Worm (Caenorhabditis elegans) whole organism, young adult: ENCODE measurements around the gene clp-7.

Experiments used
- B0261.1 ChIP-seq: sonication (generic microtip); optimal IDR thresholded peaks from 2 replicates; lab custom pipeline; 2016; ENCODE audit warnings: mild to moderate bottlenecking, missing genetic modification characterization, moderate library complexity, missing compliant biosample characterization
- B0336.3 ChIP-seq: fragments of 200-800 bp; sonication (Bioruptor generic); IDR thresholded peaks from 2 replicates; pipeline ENCODE4 v1.3.6; 2022; ENCODE audit warnings: missing genetic modification characterization, missing compliant biosample characterization
- C17E4.6 ChIP-seq: fragments of 200-800 bp; sonication (Bioruptor generic); IDR thresholded peaks from 2 replicates; pipeline ENCODE4 v1.3.6; 2022; ENCODE audit warnings: missing genetic modification reagents, missing genetic modification characterization, missing compliant biosample characterization
- F37B4.10 ChIP-seq: fragments of 200-800 bp; sonication (Bioruptor generic); IDR thresholded peaks from 2 replicates; pipeline ENCODE4 v1.3.6; 2022; ENCODE audit warnings: missing genetic modification characterization, missing compliant biosample characterization
- F57C9.4 ChIP-seq: sonication (generic microtip); optimal IDR thresholded peaks from 2 replicates; lab custom pipeline; 2017; ENCODE audit warnings: mild to moderate bottlenecking, missing genetic modification characterization, missing compliant biosample characterization
- K11D2.4 ChIP-seq: fragments of 200-800 bp; sonication (Bioruptor generic); IDR thresholded peaks from 2 replicates; pipeline ENCODE4 v1.3.6; 2022; ENCODE audit warnings: missing genetic modification reagents, missing genetic modification characterization, missing compliant biosample characterization
- T07F8.4 ChIP-seq: sonication (generic microtip); optimal IDR thresholded peaks from 2 replicates; lab custom pipeline; 2016; ENCODE audit warnings: mild to moderate bottlenecking, missing genetic modification characterization, moderate library complexity, missing compliant biosample characterization
- akir-1 ChIP-seq: fragments of 200-800 bp; sonication (Bioruptor generic); optimal IDR thresholded peaks from 2 replicates; lab custom pipeline; 2018; ENCODE audit warnings: mild to moderate bottlenecking, missing genetic modification characterization, moderate library complexity, missing compliant biosample characterization
- ama-1 ChIP-seq, 3 experiments: fragments of 150-350 bp in 1 of 3; sonication (generic microtip) in 2 of 3; optimal IDR thresholded peaks; 2 replicates each; lab custom pipeline; 2014 to 2018; ENCODE audit warnings: missing biosample characterization in 2 of 3, missing genetic modification characterization in 2 of 3, missing genetic modification reagents in 2 of 3
- aptf-3 ChIP-seq: fragments of 200-800 bp; sonication (Bioruptor generic); IDR thresholded peaks from 2 replicates; pipeline ENCODE4 v1.3.6; 2022; ENCODE audit warnings: missing genetic modification characterization, missing compliant biosample characterization
- atf-7 ChIP-seq: sonication (generic microtip); optimal IDR thresholded peaks from 2 replicates; lab custom pipeline; 2017; ENCODE audit warnings: mild to moderate bottlenecking, missing genetic modification characterization, missing compliant biosample characterization
- bed-1 ChIP-seq: fragments of 200-800 bp; sonication (Bioruptor generic); IDR thresholded peaks from 2 replicates; pipeline ENCODE4 v1.3.6; 2022; ENCODE audit warnings: missing genetic modification reagents, missing genetic modification characterization, missing compliant biosample characterization
- ceh-40 ChIP-seq: fragments of 200-800 bp; sonication (Bioruptor generic); IDR thresholded peaks from 2 replicates; pipeline ENCODE4 v1.3.6; 2022; ENCODE audit warnings: missing genetic modification characterization, missing compliant biosample characterization
- ceh-58 ChIP-seq: fragments of 200-800 bp; sonication (Bioruptor generic); IDR thresholded peaks from 2 replicates; pipeline ENCODE4 v1.3.6; 2022; ENCODE audit warnings: missing genetic modification characterization, missing compliant biosample characterization
- chd-7 ChIP-seq: sonication (generic microtip); optimal IDR thresholded peaks from 2 replicates; lab custom pipeline; 2016; ENCODE audit warnings: mild to moderate bottlenecking, missing genetic modification characterization, moderate library complexity, missing compliant biosample characterization
- dpff-1 ChIP-seq: sonication (generic microtip); optimal IDR thresholded peaks from 2 replicates; lab custom pipeline; 2017; ENCODE audit warnings: mild to moderate bottlenecking, missing genetic modification characterization, missing compliant biosample characterization
- efl-1 ChIP-seq: fragments of 150-350 bp; optimal IDR thresholded peaks from 2 replicates; lab custom pipeline; 2014; ENCODE audit warnings: missing biosample characterization, missing genetic modification reagents, missing genetic modification characterization
- egl-44 ChIP-seq: fragments of 200-800 bp; sonication (Bioruptor generic); IDR thresholded peaks from 2 replicates; pipeline ENCODE4 v1.3.6; 2022; ENCODE audit warnings: missing genetic modification reagents, missing genetic modification characterization, missing compliant biosample characterization
- hsf-1 ChIP-seq: fragments of 200-800 bp; sonication (Bioruptor generic); IDR thresholded peaks from 2 replicates; pipeline ENCODE4 v1.3.6; 2022; ENCODE audit warnings: missing genetic modification reagents, missing genetic modification characterization, missing compliant biosample characterization
- lin-26 ChIP-seq: fragments of 200-800 bp; sonication (Bioruptor generic); IDR thresholded peaks from 2 replicates; pipeline ENCODE4 v1.3.6; 2022; ENCODE audit warnings: missing genetic modification reagents, missing genetic modification characterization, missing compliant biosample characterization
- lin-35 ChIP-seq, 3 experiments: fragments of 150-350 bp in 2 of 3; sonication (generic microtip) in 1 of 3; optimal IDR thresholded peaks; 2 replicates each; lab custom pipeline; 2014 to 2018; ENCODE audit warnings: missing biosample characterization in 3 of 3, missing genetic modification characterization in 3 of 3, missing genetic modification reagents in 3 of 3
- lsl-1 ChIP-seq: fragments of 200-800 bp; sonication (Bioruptor generic); optimal IDR thresholded peaks from 2 replicates; lab custom pipeline; 2018; ENCODE audit warnings: mild to moderate bottlenecking, missing genetic modification characterization, moderate library complexity, missing compliant biosample characterization
- madf-3 ChIP-seq: fragments of 200-800 bp; sonication (Bioruptor generic); IDR thresholded peaks from 2 replicates; pipeline ENCODE4 v1.3.6; 2022; ENCODE audit warnings: missing genetic modification reagents, missing genetic modification characterization, missing compliant biosample characterization
- mel-28 ChIP-seq: sonication (generic microtip); optimal IDR thresholded peaks from 2 replicates; lab custom pipeline; 2016; ENCODE audit warnings: borderline replicate concordance, mild to moderate bottlenecking, missing genetic modification characterization, missing compliant biosample characterization
- mxl-1 ChIP-seq: sonication (generic microtip); optimal IDR thresholded peaks from 2 replicates; lab custom pipeline; 2016; ENCODE audit warnings: missing genetic modification characterization, missing compliant biosample characterization
- nfya-1 ChIP-seq: sonication (generic microtip); optimal IDR thresholded peaks from 2 replicates; lab custom pipeline; 2017; ENCODE audit warnings: antibody characterized with exemption, missing compliant biosample characterization, missing genetic modification characterization, borderline replicate concordance; ENCODE audit not compliant: insufficient read depth
- pbrm-1 ChIP-seq: fragments of 200-800 bp; sonication (Bioruptor generic); IDR thresholded peaks from 2 replicates; pipeline ENCODE4 v1.3.6; 2022; ENCODE audit warnings: missing genetic modification reagents, missing genetic modification characterization, missing compliant biosample characterization
- rec-8 ChIP-seq, 2 experiments: sonication (generic microtip); optimal IDR thresholded peaks; 2 replicates each; lab custom pipeline; 2016; ENCODE audit warnings: mild to moderate bottlenecking in 2 of 2, missing genetic modification characterization in 2 of 2, missing genetic modification reagents in 2 of 2, missing genotype in 2 of 2, missing biosample characterization in 1 of 2, missing compliant biosample characterization in 1 of 2, moderate library complexity in 1 of 2
- rpc-1 ChIP-seq, 2 experiments: fragments of 150-350 bp in 1 of 2; sonication (generic microtip) in 1 of 2; optimal IDR thresholded peaks; 2 replicates each; lab custom pipeline; 2014 to 2018; ENCODE audit warnings: missing biosample characterization in 1 of 2, missing genetic modification characterization in 1 of 2, missing genetic modification reagents in 1 of 2, missing genotype in 1 of 2
- sdz-38 ChIP-seq: sonication (generic microtip); optimal IDR thresholded peaks from 2 replicates; lab custom pipeline; 2016; ENCODE audit warnings: missing genotype, missing genetic modification characterization, missing compliant biosample characterization
- sea-2 ChIP-seq: fragments of 200-800 bp; sonication (Bioruptor generic); IDR thresholded peaks from 2 replicates; pipeline ENCODE4 v1.3.6; 2022; ENCODE audit warnings: missing genetic modification characterization, missing compliant biosample characterization
- snpc-3.4 ChIP-seq: sonication (generic microtip); optimal IDR thresholded peaks from 2 replicates; lab custom pipeline; 2017; ENCODE audit warnings: missing genetic modification characterization, mild to moderate bottlenecking, missing compliant biosample characterization, antibody characterized with exemption, moderate library complexity, missing genotype, missing genetic modification reagents
- tbp1 ChIP-seq: fragments of 200-800 bp; sonication (Bioruptor generic); optimal IDR thresholded peaks from 2 replicates; lab custom pipeline; 2018; ENCODE audit warnings: mild to moderate bottlenecking, missing genetic modification characterization, missing compliant biosample characterization
- unc-130 ChIP-seq: sonication (generic microtip); optimal IDR thresholded peaks from 2 replicates; lab custom pipeline; 2016; ENCODE audit warnings: missing genetic modification reagents, missing genetic modification characterization, missing compliant biosample characterization
- xnd-1 ChIP-seq: sonication (generic microtip); optimal IDR thresholded peaks from 2 replicates; lab custom pipeline; 2016; ENCODE audit warnings: missing genotype, missing genetic modification reagents, missing genetic modification characterization, missing compliant biosample characterization
- zim-3 ChIP-seq: sonication (generic microtip); optimal IDR thresholded peaks from 2 replicates; lab custom pipeline; 2017; ENCODE audit warnings: mild to moderate bottlenecking, missing genetic modification characterization, moderate library complexity, missing compliant biosample characterization
- ztf-18 ChIP-seq: sonication (generic microtip); optimal IDR thresholded peaks from 2 replicates; lab custom pipeline; 2016; ENCODE audit warnings: missing genotype, mild to moderate bottlenecking, missing genetic modification characterization, missing compliant biosample characterization
- ztf-3 ChIP-seq: fragments of 200-800 bp; sonication (Bioruptor generic); optimal IDR thresholded peaks from 2 replicates; lab custom pipeline; 2018; ENCODE audit warnings: mild to moderate bottlenecking, missing genetic modification characterization, missing compliant biosample characterization

The clp-7 gene

ce11 chrIV:1409941-1410340, 35.8 kb downstream of the clp-7 start, which contains the start of gene rpc-11:
Gene rpc-11, minus strand, starts transcription at chrIV:1410041.
- no peak for TF ChIP-seq nfya-1 (tag; lab: Kevin White, UChicago)
- TF ChIP-seq B0336.3 (GFP tag; lab: Robert Waterston, UW): no peak
- no peak for TF ChIP-seq F37B4.10
- no peak for TF ChIP-seq lin-35 (GFP tag; optimal IDR thresholded peaks at IDR 0.05; lab: Kevin White, UChicago)

- no peak for TF ChIP-seq snpc-3.4 (tag; lab: Kevin White, UChicago)
- TF ChIP-seq C17E4.6 (GFP tag; lab: Robert Waterston, UW): no peak
- no peak for TF ChIP-seq rpc-1 (optimal IDR thresholded peaks at IDR 0.05; lab: Kevin White, UChicago)
- TF ChIP-seq rpc-1 (tag; optimal IDR thresholded peaks at IDR 0.05; lab: Kevin White, UChicago): no peak
- no peak for TF ChIP-seq nfya-1 (tag; lab: Kevin White, UChicago)
- TF ChIP-seq T07F8.4 (tag; lab: Kevin White, UChicago): no peak
- no peak for TF ChIP-seq ceh-40 (GFP tag; lab: Robert Waterston, UW)
- TF ChIP-seq ztf-3 (GFP tag; lab: Kevin White, UChicago): no peak
- TF ChIP-seq zim-3: no peak
- no peak for TF ChIP-seq K11D2.4 (GFP tag; lab: Robert Waterston, UW)
- no peak for TF ChIP-seq lsl-1 (GFP tag; lab: Kevin White, UChicago)
- no peak for TF ChIP-seq pbrm-1
These were observed 37.0 kb downstream of the clp-7 start for ce11 chrIV:1408718-1409117.

DNA sequence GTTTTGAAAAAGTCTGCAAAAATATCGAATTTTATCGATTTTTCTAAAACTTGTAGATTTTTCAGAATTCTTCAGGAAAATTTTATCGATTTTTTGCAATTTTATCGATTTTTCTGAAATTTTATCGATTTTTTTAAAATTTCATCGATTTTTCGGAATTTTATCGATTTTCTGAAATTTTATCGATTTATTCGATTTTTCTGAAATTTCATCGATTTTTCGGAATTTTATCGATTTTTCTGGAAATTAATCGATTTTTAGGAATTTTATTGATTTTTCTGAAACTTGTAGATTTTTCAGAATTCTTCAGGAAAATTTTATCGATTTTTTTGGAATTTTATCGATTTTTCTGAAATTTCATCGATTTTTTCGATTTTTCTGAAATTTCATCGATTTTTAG, 37.6 kb downstream of the clp-7 start:
- TF ChIP-seq lin-35 (GFP tag; optimal IDR thresholded peaks at IDR 0.05; lab: Kevin White, UChicago) (no peak), aptf-3 (no peak), ama-1 (optimal IDR thresholded peaks at IDR 0.05; lab: Kevin White, UChicago) (no peak), ama-1 (GFP tag; optimal IDR thresholded peaks at IDR 0.05; lab: Kevin White, UChicago) (no peak), unc-130 (GFP tag; lab: Kevin White, UChicago) (no peak), sdz-38 (tag; lab: Kevin White, UChicago) (no peak), akir-1 (GFP tag; lab: Kevin White, UChicago) (no peak), ztf-18 (tag; lab: Kevin White, UChicago) (no peak), madf-3 (GFP tag; lab: Robert Waterston, UW) (no peak)

DNA sequence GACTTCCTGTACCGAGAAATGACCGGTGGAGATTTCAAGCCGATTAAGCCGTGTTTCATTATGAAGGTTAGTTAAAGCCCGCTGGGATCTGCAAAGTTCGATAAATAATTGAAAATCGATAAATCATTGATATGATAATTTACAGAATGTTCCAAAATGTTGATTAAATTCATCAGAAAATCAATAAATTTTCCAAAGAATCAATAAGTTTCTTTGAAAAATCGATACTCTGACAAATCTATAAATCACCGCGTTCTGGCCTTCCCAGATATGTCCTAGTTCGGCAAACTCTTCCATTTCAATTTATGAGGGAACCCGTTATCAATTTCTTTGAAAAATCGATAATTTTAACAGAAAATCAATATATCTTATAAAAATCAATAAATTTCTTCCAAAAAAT, 38.3 kb downstream of the clp-7 start:
- no peak for TF ChIP-seq T07F8.4 (tag; lab: Kevin White, UChicago)
- no peak for TF ChIP-seq hsf-1 (GFP tag; lab: Robert Waterston, UW)
- no peak for TF ChIP-seq rec-8 (tag; optimal IDR thresholded peaks at IDR 0.05; lab: Kevin White, UChicago)
- no peak for TF ChIP-seq xnd-1
- TF ChIP-seq atf-7 (tag; lab: Kevin White, UChicago): no peak
- TF ChIP-seq dpff-1 (tag; lab: Kevin White, UChicago): no peak
- no peak for TF ChIP-seq F57C9.4 (tag; lab: Kevin White, UChicago)

DNA sequence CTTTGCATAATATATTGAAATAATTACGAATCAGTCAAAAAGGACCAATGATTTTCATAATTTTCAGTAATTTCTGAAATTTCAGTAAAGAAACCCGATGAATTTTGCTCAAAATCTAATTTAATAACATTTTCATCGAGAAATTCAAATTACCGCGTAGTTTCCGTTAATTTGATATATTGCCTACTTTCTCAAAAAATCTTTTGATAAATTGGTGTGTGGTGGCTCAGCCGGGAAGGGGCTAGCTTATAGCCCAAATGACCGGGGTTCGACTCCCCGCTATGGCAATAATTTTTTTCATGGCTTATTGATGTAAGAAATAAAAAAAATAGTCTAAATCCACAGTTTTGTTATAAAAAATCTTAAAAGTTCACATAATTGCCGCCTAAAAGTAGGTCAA, 38.7 kb downstream of the clp-7 start:
- TF ChIP-seq rpc-1 (optimal IDR thresholded peaks at IDR 0.05; lab: Kevin White, UChicago) (no peak), rpc-1 (tag; optimal IDR thresholded peaks at IDR 0.05; lab: Kevin White, UChicago) (peak; percentile 51), tbp1 (GFP tag; lab: Kevin White, UChicago) (peak; percentile 75), xnd-1 (no peak)
- TF ChIP-seq, all 124 proteins: peak for 2

ce11 chrIV:1406267-1406666, 39.5 kb downstream of the clp-7 start, which contains the start of gene spp-31:
Gene spp-31, plus strand, starts transcription at chrIV:1406567.
- no peak for TF ChIP-seq chd-7 (tag; lab: Kevin White, UChicago)
- no peak for TF ChIP-seq ztf-18 (tag; lab: Kevin White, UChicago)
- no peak for TF ChIP-seq mxl-1
- TF ChIP-seq B0261.1 (tag; lab: Kevin White, UChicago): no peak
- no peak for TF ChIP-seq efl-1 (GFP tag; lab: Kevin White, UChicago)
- TF ChIP-seq lin-35 (GFP tag; optimal IDR thresholded peaks at IDR 0.05; lab: Kevin White, UChicago): no peak
- TF ChIP-seq ceh-58 (GFP tag; lab: Robert Waterston, UW): no peak
- TF ChIP-seq sea-2: no peak
- TF ChIP-seq egl-44: no peak
- TF ChIP-seq bed-1 (GFP tag; lab: Robert Waterston, UW): no peak
- no peak for TF ChIP-seq mel-28 (tag; lab: Kevin White, UChicago)
- TF ChIP-seq lin-26: no peak
